Worm (Caenorhabditis elegans) whole organism, mixed stage, embryonic: ENCODE measurements around the gene rrc-1.

Source experiments
- blmp-1 ChIP-seq: fragments of 150-350 bp; optimal IDR thresholded peaks from 2 replicates; lab custom pipeline; 2014; ENCODE audit warnings: missing biosample characterization, missing genetic modification characterization
- elt-3 ChIP-seq: fragments of 150-350 bp; optimal IDR thresholded peaks from 2 replicates; lab custom pipeline; 2014; ENCODE audit warnings: missing biosample characterization, missing genetic modification characterization
- lsy-2 ChIP-seq: fragments of 150-350 bp; optimal IDR thresholded peaks from 2 replicates; lab custom pipeline; 2014; ENCODE audit warnings: missing biosample characterization, missing genetic modification characterization
- mep-1 ChIP-seq: fragments of 150-350 bp; optimal IDR thresholded peaks from 2 replicates; lab custom pipeline; 2017; ENCODE audit warnings: missing biosample characterization, missing genetic modification reagents, missing genetic modification characterization, inconsistent platforms
- nhr-2 ChIP-seq: fragments of 150-350 bp; optimal IDR thresholded peaks from 2 replicates; lab custom pipeline; 2014; ENCODE audit warnings: missing biosample characterization, missing genetic modification characterization
- snpc-4 ChIP-seq: fragments of 150-350 bp; optimal IDR thresholded peaks from 2 replicates; lab custom pipeline; 2014; ENCODE audit warnings: missing biosample characterization, missing genetic modification characterization
- unc-62 ChIP-seq: fragments of 150-350 bp; optimal IDR thresholded peaks from 2 replicates; lab custom pipeline; 2014; ENCODE audit warnings: missing biosample characterization, missing genetic modification reagents, missing genetic modification characterization

- TF ChIP-seq blmp-1 (tag; lab: Kevin White, UChicago) (no peak), unc-62 (peak; percentile 9), mep-1 (tag; lab: Kevin White, UChicago) (no peak), lsy-2 (tag; lab: Kevin White, UChicago) (no peak), nhr-2 (tag; lab: Kevin White, UChicago) (no peak), snpc-4 (tag; lab: Kevin White, UChicago) (no peak), elt-3 (tag; lab: Kevin White, UChicago) (no peak)
Observed at ce11 chrX:9832370-9832769, 1.3 kb upstream of the rrc-1 start.
